Fruit fly (Drosophila melanogaster) whole organism, pupa: ENCODE measurements around the gene anchor.
A peak's percentile ranks its signal among the peaks of the same experiment; 100 is the strongest.

Experiments
- CG10348 ChIP-seq: fragments of 200-800 bp; sonication (Bioruptor generic); IDR thresholded peaks from 2 replicates; pipeline ENCODE4 v1.3.6; 2022; ENCODE audit warnings: missing biosample characterization, missing genetic modification characterization
- CG17806 ChIP-seq: fragments of 200-800 bp; sonication (Bioruptor generic); optimal IDR thresholded peaks from 2 replicates; lab custom pipeline; 2018; ENCODE audit warnings: missing biosample characterization, mild to moderate bottlenecking, missing genetic modification characterization, moderate library complexity
- CG32121 ChIP-seq: fragments of 200-800 bp; sonication (Bioruptor generic); IDR thresholded peaks from 2 replicates; pipeline ENCODE4 v1.3.6; 2022; ENCODE audit warnings: missing biosample characterization, missing genetic modification characterization
- CG34367 ChIP-seq: fragments of 200-800 bp; sonication (Bioruptor generic); optimal IDR thresholded peaks from 2 replicates; lab custom pipeline; 2018; ENCODE audit warnings: missing biosample characterization, mild to moderate bottlenecking, missing genetic modification characterization
- CG8301 ChIP-seq: fragments of 200-800 bp; sonication (Bioruptor generic); optimal IDR thresholded peaks from 2 replicates; lab custom pipeline; 2018; ENCODE audit warnings: missing biosample characterization, mild to moderate bottlenecking, missing genetic modification characterization
- D1 ChIP-seq: fragments of 200-800 bp; sonication (Bioruptor generic); optimal IDR thresholded peaks from 2 replicates; lab custom pipeline; 2018; ENCODE audit warnings: missing biosample characterization, mild to moderate bottlenecking, missing genetic modification characterization, moderate library complexity
- Pif1A ChIP-seq: fragments of 200-800 bp; sonication (Bioruptor generic); optimal IDR thresholded peaks from 3 replicates; lab custom pipeline; 2016; ENCODE audit warnings: missing biosample characterization, missing genetic modification characterization

DNA sequence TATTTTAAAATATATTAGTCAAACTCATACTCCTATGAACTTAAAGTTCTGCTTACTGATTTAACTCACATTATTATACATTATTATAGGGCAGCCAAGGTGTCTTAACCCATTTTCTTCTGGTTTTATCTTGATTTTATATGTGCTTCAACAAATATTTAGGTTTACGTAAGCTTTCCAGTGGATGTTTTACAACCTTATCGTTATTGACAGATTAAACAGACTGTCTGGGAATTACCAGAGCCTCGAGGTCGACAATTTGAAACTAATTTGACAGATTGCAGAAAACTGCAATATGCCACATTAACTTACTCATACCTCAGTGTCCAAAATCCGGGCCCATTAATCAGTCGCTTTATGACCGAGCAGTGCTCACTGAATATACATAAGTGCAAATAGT is 9.6 kb downstream of the anchor start:
- TF ChIP-seq CG32121 (GFP tag; lab: Robert Waterston, UW) = no peak
- peak; percentile 9 for TF ChIP-seq CG34367 (tag; lab: Kevin White, UChicago)
- TF ChIP-seq CG8301 (tag; lab: Kevin White, UChicago) = no peak
- TF ChIP-seq Pif1A (GFP tag; lab: Kevin White, UChicago) = peak; percentile 35
- no peak for TF ChIP-seq D1
- no peak for TF ChIP-seq CG10348 (GFP tag; lab: Robert Waterston, UW)
- TF ChIP-seq CG17806 (tag; lab: Kevin White, UChicago) = no peak
